Worm (Caenorhabditis elegans): ENCODE results near the gene F54F12.2.

Gene F54F12.2

ce11 chrIII:13027949-13028348 lies 11.9 kb upstream of the F54F12.2 start:
- TF ChIP-seq mdl-1 (tag; optimal IDR thresholded peaks at IDR 0.05) (no peak), mml-1 (tag; optimal IDR thresholded peaks at IDR 0.05) (no peak), elt-1 (tag; optimal IDR thresholded peaks at IDR 0.05) (no peak), daf-12 (tag; optimal IDR thresholded peaks at IDR 0.05) (no peak), lin-15B (tag; optimal IDR thresholded peaks at IDR 0.05) (no peak), egl-5 (tag; optimal IDR thresholded peaks at IDR 0.05) (no peak), sea-2 (GFP tag; optimal IDR thresholded peaks at IDR 0.05) (no peak), nhr-28 (tag; optimal IDR thresholded peaks at IDR 0.05) (no peak), fos-1 (tag; optimal IDR thresholded peaks at IDR 0.05) (no peak), nhr-237 (tag; optimal IDR thresholded peaks at IDR 0.05) (no peak), skn-1 (tag; optimal IDR thresholded peaks at IDR 0.05) (no peak), nhr-23 (tag; optimal IDR thresholded peaks at IDR 0.05) (no peak), elt-2 (tag; optimal IDR thresholded peaks at IDR 0.05) (no peak), nhr-25 (tag; optimal IDR thresholded peaks at IDR 0.05) (no peak), ceh-16 (tag; optimal IDR thresholded peaks at IDR 0.05) (no peak), snpc-4 (tag; optimal IDR thresholded peaks at IDR 0.05) (no peak), fkh-2 (tag; optimal IDR thresholded peaks at IDR 0.05) (no peak), tbx-2 (tag; optimal IDR thresholded peaks at IDR 0.05) (no peak)

- TF ChIP-seq zag-1 (tag; optimal IDR thresholded peaks at IDR 0.05) (no peak), unc-39 (tag; optimal IDR thresholded peaks at IDR 0.05) (no peak), egl-27 (tag; optimal IDR thresholded peaks at IDR 0.05) (no peak), nhr-11 (tag; optimal IDR thresholded peaks at IDR 0.05) (no peak), eor-1 (tag; optimal IDR thresholded peaks at IDR 0.05) (no peak), nhr-12 (tag; optimal IDR thresholded peaks at IDR 0.05) (no peak), jun-1 (tag; optimal IDR thresholded peaks at IDR 0.05) (no peak), fkh-2 (tag; optimal IDR thresholded peaks at IDR 0.05) (no peak), nfya-1 (tag; optimal IDR thresholded peaks at IDR 0.05; ENCODE audit: insufficient read depth) (no peak), tbx-2 (tag; optimal IDR thresholded peaks at IDR 0.05) (no peak), skn-1 (tag; optimal IDR thresholded peaks at IDR 0.05) (no peak), ztf-11 (tag; optimal IDR thresholded peaks at IDR 0.05) (no peak), ceh-9 (tag; optimal IDR thresholded peaks at IDR 0.05) (no peak), hmg-11 (tag; optimal IDR thresholded peaks at IDR 0.05) (no peak), lin-39 (tag; optimal IDR thresholded peaks at IDR 0.05) (no peak)
Measured at ce11 chrIII:13029608-13030007, 10.2 kb upstream of the F54F12.2 start, which contains the start of gene F14F7.4. Gene F14F7.4, minus strand, starts transcription at chrIII:13029708.

- TF ChIP-seq ceh-28 (tag; optimal IDR thresholded peaks at IDR 0.05) (no peak), unc-62 (GFP tag; optimal IDR thresholded peaks at IDR 0.05) (no peak), pha-4 (tag; optimal IDR thresholded peaks at IDR 0.05) (no peak), nhr-67 (tag; optimal IDR thresholded peaks at IDR 0.05) (no peak)
Measured at ce11 chrIII:13030551-13030950, 9.3 kb upstream of the F54F12.2 start, which contains the start of gene F14F7.7. Gene F14F7.7, plus strand, starts transcription at chrIII:13030904.

- TF ChIP-seq ama-1 (optimal IDR thresholded peaks at IDR 0.05), result no peak
- TF ChIP-seq aly-2 (tag; optimal IDR thresholded peaks at IDR 0.05), result no peak
- TF ChIP-seq lsy-12 (tag; optimal IDR thresholded peaks at IDR 0.05), result no peak
- no peak for TF ChIP-seq elt-3 (tag; optimal IDR thresholded peaks at IDR 0.05)
- TF ChIP-seq elt-2 (tag; optimal IDR thresholded peaks at IDR 0.05), result no peak
- no peak for TF ChIP-seq ztf-4 (tag; optimal IDR thresholded peaks at IDR 0.05)
- TF ChIP-seq nhr-77 (tag; optimal IDR thresholded peaks at IDR 0.05), result no peak
- no peak for TF ChIP-seq nhr-67 (tag; optimal IDR thresholded peaks at IDR 0.05)
- no peak for TF ChIP-seq snpc-4 (tag; optimal IDR thresholded peaks at IDR 0.05)
- TF ChIP-seq R02D3.7 (tag; optimal IDR thresholded peaks at IDR 0.05), result no peak
- no peak for TF ChIP-seq hmg-11 (tag; optimal IDR thresholded peaks at IDR 0.05)
- TF ChIP-seq sea-2 (GFP tag; optimal IDR thresholded peaks at IDR 0.05), result no peak
- no peak for TF ChIP-seq nhr-237 (tag; optimal IDR thresholded peaks at IDR 0.05)
- no peak for TF ChIP-seq zag-1 (tag; optimal IDR thresholded peaks at IDR 0.05)
- TF ChIP-seq pha-4 (tag; optimal IDR thresholded peaks at IDR 0.05), result no peak
- TF ChIP-seq ztf-11 (tag; optimal IDR thresholded peaks at IDR 0.05), result no peak
- TF ChIP-seq lin-15B (tag; optimal IDR thresholded peaks at IDR 0.05), result no peak
- TF ChIP-seq mml-1 (tag; optimal IDR thresholded peaks at IDR 0.05), result no peak
- TF ChIP-seq ceh-28 (tag; optimal IDR thresholded peaks at IDR 0.05), result no peak
- no peak for TF ChIP-seq fos-1 (tag; optimal IDR thresholded peaks at IDR 0.05)
Measured at ce11 chrIII:13031701-13032100, 8.1 kb upstream of the F54F12.2 start, which contains the start of gene F14F7.5. Gene F14F7.5, plus strand, starts transcription at chrIII:13032001.

Measured in whole organism, L3 larva.